Worm (Caenorhabditis elegans) whole organism, L2 larva: ENCODE data around the gene F30H5.5.

Source experiments
- Y55F3AM.14 ChIP-seq: fragments of 200-800 bp; sonication (Bioruptor generic); optimal IDR thresholded peaks from 2 replicates; lab custom pipeline; 2018; ENCODE audit warnings: mild to moderate bottlenecking, missing genetic modification characterization, missing compliant biosample characterization
- aly-2 ChIP-seq: fragments of 150-350 bp; optimal IDR thresholded peaks from 2 replicates; lab custom pipeline; 2014; ENCODE audit warnings: missing biosample characterization, missing genetic modification characterization
- ama-1 ChIP-seq: fragments of 150-350 bp; optimal IDR thresholded peaks from 2 replicates; lab custom pipeline; 2018; ENCODE audit warnings: inconsistent platforms
- lsy-2 ChIP-seq, 2 experiments: fragments of 150-350 bp in 1 of 2; sonication (generic microtip) in 1 of 2; optimal IDR thresholded peaks; 2 replicates each; lab custom pipeline; 2014 to 2017; ENCODE audit warnings: missing biosample characterization in 2 of 2, missing genetic modification characterization in 2 of 2
- nhr-10 ChIP-seq: sonication (generic microtip); optimal IDR thresholded peaks from 2 replicates; lab custom pipeline; 2017; ENCODE audit warnings: missing biosample characterization, missing genetic modification characterization
- nhr-12 ChIP-seq: fragments of 150-350 bp; optimal IDR thresholded peaks from 2 replicates; lab custom pipeline; 2014; ENCODE audit warnings: missing biosample characterization, missing genetic modification characterization
- nhr-77 ChIP-seq: fragments of 150-350 bp; optimal IDR thresholded peaks from 2 replicates; lab custom pipeline; 2014; ENCODE audit warnings: missing biosample characterization, missing genetic modification characterization
- skn-1 ChIP-seq: sonication (generic microtip); optimal IDR thresholded peaks from 2 replicates; lab custom pipeline; 2017; ENCODE audit warnings: missing biosample characterization, missing genetic modification characterization
- snpc-4 ChIP-seq: fragments of 150-350 bp; optimal IDR thresholded peaks from 2 replicates; lab custom pipeline; 2014; ENCODE audit warnings: missing biosample characterization, missing genetic modification characterization
- unc-62 ChIP-seq: fragments of 150-350 bp; optimal IDR thresholded peaks from 2 replicates; lab custom pipeline; 2014; ENCODE audit warnings: missing biosample characterization, missing genetic modification reagents, missing genetic modification characterization
- ztf-11 ChIP-seq: sonication (generic microtip); optimal IDR thresholded peaks from 2 replicates; lab custom pipeline; 2017; ENCODE audit warnings: missing biosample characterization, missing genetic modification characterization

DNA sequence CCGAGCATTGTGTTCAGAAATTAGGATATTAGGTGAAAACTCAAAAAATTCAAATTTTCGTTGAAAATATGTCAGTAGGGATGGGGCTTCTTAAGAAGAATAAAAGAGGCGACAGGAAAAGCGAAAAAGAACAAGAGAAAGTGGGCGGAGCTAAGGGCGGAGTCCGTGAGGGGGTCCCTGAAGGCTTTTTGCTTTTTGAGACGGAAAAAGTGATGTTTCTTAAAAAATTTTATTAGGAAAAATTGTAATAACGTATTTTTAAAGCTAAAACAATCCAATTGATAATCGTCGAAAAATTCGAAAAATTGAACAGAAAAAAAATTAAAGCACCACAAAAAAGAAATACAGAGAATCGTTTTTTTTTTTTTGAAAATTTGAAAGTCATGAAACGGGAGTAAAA, 24.9 kb upstream of the F30H5.5 start, which contains the start of gene Y55B1BR.6:
- TF ChIP-seq aly-2 (tag; lab: Kevin White, UChicago) (no peak), nhr-12 (tag; lab: Kevin White, UChicago) (no peak), nhr-10 (tag; lab: Kevin White, UChicago) (no peak), snpc-4 (tag; lab: Kevin White, UChicago) (no peak), ama-1 (no peak), Y55F3AM.14 (GFP tag; lab: Kevin White, UChicago) (no peak), skn-1 (no peak), unc-62 (GFP tag; lab: Kevin White, UChicago) (no peak), ztf-11 (tag; lab: Kevin White, UChicago) (no peak), lsy-2 (tag; optimal IDR thresholded peaks at IDR 0.05; lab: Kevin White, UChicago) (no peak), nhr-77 (tag; lab: Kevin White, UChicago) (no peak)
